Worm (Caenorhabditis elegans): ENCODE measurements around the gene lact-8.
A peak's percentile ranks its signal among the peaks of the same experiment; 100 is the strongest.

The lact-8 gene

DNA sequence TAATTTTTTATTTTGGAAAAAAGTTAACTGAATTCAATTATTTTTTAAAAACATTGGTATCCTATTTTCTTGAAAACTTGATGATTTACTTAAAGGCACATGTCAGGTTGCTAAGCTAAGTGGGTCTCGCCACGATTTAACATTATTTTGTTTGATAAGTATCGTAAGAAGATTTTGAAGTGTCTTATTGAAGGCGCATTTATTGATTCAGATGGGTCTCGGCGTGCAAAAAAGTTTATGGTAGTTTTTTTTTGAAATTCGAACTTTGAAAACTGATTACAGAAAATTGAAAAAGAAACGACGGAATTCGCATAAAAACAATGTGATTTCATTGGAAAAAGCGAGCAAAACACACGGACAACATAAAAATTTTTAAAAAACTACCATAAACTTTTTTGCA lies 10.4 kb downstream of the lact-8 start:
- TF ChIP-seq ceh-13 (GFP tag; optimal IDR thresholded peaks at IDR 0.05) (no peak), tbx-37 (GFP tag; conservative IDR thresholded peaks at IDR 0.05) (no peak), scrt-1 (GFP tag; IDR thresholded peaks at IDR 0.05) (no peak), ets-7 (tag; optimal IDR thresholded peaks at IDR 0.05) (no peak), aly-1 (tag; optimal IDR thresholded peaks at IDR 0.05) (no peak), hmg-4 (GFP tag; optimal IDR thresholded peaks at IDR 0.05) (no peak)

DNA sequence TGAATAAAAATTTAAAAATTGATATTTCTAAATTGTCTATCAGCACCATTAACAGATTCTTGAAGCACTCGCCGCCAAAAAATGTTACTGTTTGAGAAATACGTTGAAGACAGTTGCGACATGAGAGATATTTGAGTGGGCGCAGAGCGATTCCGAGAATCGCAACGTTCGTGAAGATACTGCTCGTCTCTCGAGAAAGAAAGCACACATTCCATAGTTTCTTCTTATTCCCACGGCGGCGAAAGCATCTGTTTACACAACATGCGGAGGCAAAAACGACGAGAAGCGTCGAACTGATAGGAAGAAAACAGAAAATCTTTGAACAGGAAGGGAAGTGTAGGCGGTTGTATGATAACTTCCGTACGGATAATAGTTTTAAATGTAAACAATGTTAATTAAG lies 10.9 kb downstream of the lact-8 start:
- no peak for TF ChIP-seq F13C5.2 (tag; optimal IDR thresholded peaks at IDR 0.05)
- no peak for TF ChIP-seq tbx-37 (GFP tag; conservative IDR thresholded peaks at IDR 0.05)
- no peak for TF ChIP-seq B0310.2 (tag; optimal IDR thresholded peaks at IDR 0.05)
- no peak for TF ChIP-seq ama-1 (optimal IDR thresholded peaks at IDR 0.05)
- no peak for TF ChIP-seq aly-1 (tag; optimal IDR thresholded peaks at IDR 0.05)
- TF ChIP-seq hnd-1 (tag; optimal IDR thresholded peaks at IDR 0.05), result no peak
- TF ChIP-seq hmbx-1 (tag; optimal IDR thresholded peaks at IDR 0.05), result no peak
- no peak for TF ChIP-seq tra-4 (tag; optimal IDR thresholded peaks at IDR 0.05)

DNA sequence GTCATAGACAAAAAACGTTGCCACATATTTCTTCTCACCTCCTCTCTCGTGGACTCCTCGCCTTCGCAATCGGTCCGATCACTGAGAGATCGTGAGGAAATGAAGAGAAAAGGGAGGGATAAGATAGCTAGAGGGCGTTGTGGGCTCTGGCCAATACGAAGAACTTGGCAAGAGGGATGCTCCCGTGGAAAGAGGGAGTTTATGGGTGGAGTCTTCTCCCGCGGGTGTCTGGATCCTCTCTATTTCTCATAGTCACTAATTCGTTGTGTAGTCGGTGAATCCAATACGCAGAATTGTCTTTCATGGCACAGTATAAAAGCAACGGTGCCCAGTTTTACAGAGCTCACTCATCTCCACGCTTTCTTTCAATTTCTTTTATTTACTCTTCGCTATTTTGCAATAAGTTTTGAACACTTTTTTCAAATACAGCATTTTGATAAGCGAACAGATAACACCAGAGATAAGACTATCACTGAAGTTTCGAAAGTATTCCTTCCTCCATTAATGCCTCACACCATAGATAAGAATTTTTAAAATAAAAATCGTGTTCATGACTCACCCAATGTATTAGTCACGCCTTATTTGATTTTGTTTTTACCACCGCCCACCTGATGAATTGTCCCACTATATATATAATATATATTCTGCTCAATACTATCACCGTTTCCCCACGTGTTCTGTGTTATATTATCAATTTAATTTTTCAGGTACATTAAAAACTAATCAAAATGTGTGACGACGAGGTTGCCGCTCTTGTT lies 12.9 kb downstream of the lact-8 start, which contains the start of gene act-1:
Gene act-1, plus strand, starts transcription at position 708 of the 758 bp plus-strand sequence.
- peak; percentile 10; the same call in 1 of the 2 replicates for TF ChIP-seq pes-1 (GFP tag; IDR thresholded peaks at IDR 0.05)
- no peak for TF ChIP-seq tbx-37 (GFP tag; conservative IDR thresholded peaks at IDR 0.05)
- no peak for TF ChIP-seq ceh-36 (tag; optimal IDR thresholded peaks at IDR 0.05)
- TF ChIP-seq sea-1 (GFP tag; conservative IDR thresholded peaks at IDR 0.05), result no peak
- TF ChIP-seq flt-1 (GFP tag; IDR thresholded peaks at IDR 0.05), result 0 out of 2 replicates have a peak, but pooled peaks have one; percentile 37
- no peak for TF ChIP-seq hmbx-1 (tag; optimal IDR thresholded peaks at IDR 0.05)
- no peak for TF ChIP-seq B0310.2 (tag; optimal IDR thresholded peaks at IDR 0.05)
- no peak for TF ChIP-seq hnd-1 (tag; optimal IDR thresholded peaks at IDR 0.05)
- TF ChIP-seq hmg-4 (GFP tag; optimal IDR thresholded peaks at IDR 0.05), result peak; percentile 73
- no peak for TF ChIP-seq ama-1 (optimal IDR thresholded peaks at IDR 0.05)
- TF ChIP-seq ets-7 (tag; optimal IDR thresholded peaks at IDR 0.05), result no peak
- no peak for TF ChIP-seq tra-4 (tag; optimal IDR thresholded peaks at IDR 0.05)
- no peak for TF ChIP-seq ceh-13 (GFP tag; optimal IDR thresholded peaks at IDR 0.05)
- no peak for TF ChIP-seq aly-1 (tag; optimal IDR thresholded peaks at IDR 0.05)
- no peak for TF ChIP-seq scrt-1 (GFP tag; IDR thresholded peaks at IDR 0.05)
- peak; percentile 26 for TF ChIP-seq F13C5.2 (tag; optimal IDR thresholded peaks at IDR 0.05)
- TF ChIP-seq tbx-11 (GFP tag; IDR thresholded peaks at IDR 0.05), result no peak

DNA sequence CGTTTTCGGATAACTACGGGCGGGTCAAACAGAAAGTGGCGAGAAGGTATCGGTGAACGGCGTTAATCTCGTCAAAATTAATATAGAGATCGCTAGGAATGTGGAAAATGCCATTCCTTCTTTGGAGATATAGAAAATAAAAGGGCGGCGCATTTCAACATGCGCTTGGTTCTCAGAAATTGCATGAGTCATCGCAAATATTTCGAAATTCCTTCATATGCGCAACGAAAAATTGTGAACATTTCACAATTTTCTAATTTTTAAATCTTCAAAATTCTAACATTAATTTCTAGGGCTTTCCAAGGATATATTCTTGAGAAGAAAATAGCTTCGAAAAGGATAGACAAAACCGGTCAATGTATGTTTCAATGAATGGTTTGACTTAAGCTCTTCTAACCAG lies 14.5 kb downstream of the lact-8 start:
- no peak for TF ChIP-seq ets-7 (tag; optimal IDR thresholded peaks at IDR 0.05)
- no peak for TF ChIP-seq F13C5.2 (tag; optimal IDR thresholded peaks at IDR 0.05)
- no peak for TF ChIP-seq tbx-11 (GFP tag; IDR thresholded peaks at IDR 0.05)
- TF ChIP-seq ceh-13 (GFP tag; optimal IDR thresholded peaks at IDR 0.05), result no peak
- no peak for TF ChIP-seq pes-1 (GFP tag; IDR thresholded peaks at IDR 0.05)
- no peak for TF ChIP-seq ceh-36 (tag; optimal IDR thresholded peaks at IDR 0.05)
- TF ChIP-seq hmg-4 (GFP tag; optimal IDR thresholded peaks at IDR 0.05), result no peak
- TF ChIP-seq B0310.2 (tag; optimal IDR thresholded peaks at IDR 0.05), result no peak
- no peak for TF ChIP-seq aly-1 (tag; optimal IDR thresholded peaks at IDR 0.05)
- no peak for TF ChIP-seq scrt-1 (GFP tag; IDR thresholded peaks at IDR 0.05)
- TF ChIP-seq tra-4 (tag; optimal IDR thresholded peaks at IDR 0.05), result no peak

DNA sequence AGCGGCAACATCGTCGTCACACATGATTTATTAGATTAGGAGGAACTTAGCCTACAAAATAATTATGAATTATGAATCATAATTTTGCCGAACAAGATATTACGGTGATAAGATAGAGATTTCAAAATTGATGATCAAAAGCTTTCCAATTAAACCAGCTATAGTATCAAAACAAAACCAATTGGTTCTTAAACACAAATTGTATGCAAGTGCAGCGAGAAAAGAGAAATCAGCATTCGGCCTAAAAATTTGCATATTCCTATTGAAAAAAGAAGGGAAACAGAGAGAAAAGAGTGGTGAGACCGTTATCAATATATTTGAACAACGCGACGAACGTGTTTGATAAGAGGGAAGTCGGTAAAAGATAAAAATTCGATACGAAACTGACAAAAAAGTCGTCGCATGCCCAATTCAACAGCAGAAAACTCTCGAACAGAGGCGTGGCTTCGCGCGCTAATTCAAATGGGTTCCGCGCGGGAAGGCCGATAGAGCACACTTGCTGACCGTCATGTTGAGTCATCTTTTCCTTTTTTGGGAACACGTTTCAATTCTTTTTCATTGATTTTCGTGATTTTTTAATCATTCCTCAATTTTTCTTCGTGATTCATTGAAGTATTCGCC lies 15.2 kb downstream of the lact-8 start, which contains the start of gene act-2:
Gene act-2, minus strand, starts transcription at position 51 of the 621 bp plus-strand sequence.
- TF ChIP-seq hmg-4 (GFP tag; optimal IDR thresholded peaks at IDR 0.05), result no peak
- TF ChIP-seq B0310.2 (tag; optimal IDR thresholded peaks at IDR 0.05), result peak; percentile 38
- TF ChIP-seq tra-4 (tag; optimal IDR thresholded peaks at IDR 0.05), result no peak
- no peak for TF ChIP-seq hmbx-1 (tag; optimal IDR thresholded peaks at IDR 0.05)

DNA sequence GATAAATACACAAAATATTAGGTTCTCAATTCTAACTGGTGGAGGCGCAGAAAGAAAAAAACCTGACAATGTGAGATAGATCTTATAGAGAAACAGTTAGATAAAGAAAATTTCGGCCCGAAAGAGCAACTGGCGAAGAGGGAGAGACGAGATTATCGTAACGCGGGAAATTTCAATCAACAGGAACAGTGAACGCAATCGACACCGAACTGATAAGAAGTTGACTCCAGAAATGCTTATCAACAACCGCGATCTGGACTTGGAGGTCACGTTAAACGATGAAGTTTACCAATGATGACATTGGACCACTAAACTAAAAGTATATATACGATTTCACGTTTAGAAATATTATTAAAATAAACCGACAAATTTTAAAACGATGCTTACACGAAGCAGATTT lies 17.0 kb downstream of the lact-8 start:
- TF ChIP-seq flt-1 (GFP tag; IDR thresholded peaks at IDR 0.05) (no peak), tra-4 (tag; optimal IDR thresholded peaks at IDR 0.05) (no peak)

DNA sequence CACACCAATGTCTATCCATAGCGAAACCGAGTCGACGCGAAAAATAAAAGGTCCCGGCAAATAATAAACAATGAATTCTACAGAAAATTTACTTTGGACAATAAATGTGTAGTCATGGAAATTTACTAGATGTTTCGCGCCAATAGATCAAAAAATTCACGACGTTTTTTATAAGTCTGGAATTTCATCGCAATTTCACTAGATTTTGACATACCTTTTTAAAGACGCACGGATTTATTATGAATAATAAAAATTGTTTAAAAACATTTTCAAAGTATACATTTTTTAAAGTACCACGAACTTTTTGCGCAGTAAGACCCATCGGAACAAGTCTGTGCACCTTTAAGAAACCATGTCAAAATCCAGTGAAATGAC lies 17.4 kb downstream of the lact-8 start:
- TF ChIP-seq flt-1 (GFP tag; IDR thresholded peaks at IDR 0.05), result no peak
- TF ChIP-seq pes-1 (GFP tag; IDR thresholded peaks at IDR 0.05), result no peak
- no peak for TF ChIP-seq hmg-4 (GFP tag; optimal IDR thresholded peaks at IDR 0.05)
- TF ChIP-seq ceh-36 (tag; optimal IDR thresholded peaks at IDR 0.05), result no peak
- TF ChIP-seq B0310.2 (tag; optimal IDR thresholded peaks at IDR 0.05), result no peak
- TF ChIP-seq hnd-1 (tag; optimal IDR thresholded peaks at IDR 0.05), result no peak
- TF ChIP-seq ets-7 (tag; optimal IDR thresholded peaks at IDR 0.05), result no peak
- TF ChIP-seq ceh-13 (GFP tag; optimal IDR thresholded peaks at IDR 0.05), result no peak
- TF ChIP-seq tra-4 (tag; optimal IDR thresholded peaks at IDR 0.05), result no peak
- no peak for TF ChIP-seq ama-1 (optimal IDR thresholded peaks at IDR 0.05)
- TF ChIP-seq scrt-1 (GFP tag; IDR thresholded peaks at IDR 0.05), result no peak
- TF ChIP-seq F13C5.2 (tag; optimal IDR thresholded peaks at IDR 0.05), result no peak
- TF ChIP-seq sea-1 (GFP tag; conservative IDR thresholded peaks at IDR 0.05), result no peak
- no peak for TF ChIP-seq hmbx-1 (tag; optimal IDR thresholded peaks at IDR 0.05)
- TF ChIP-seq tbx-37 (GFP tag; conservative IDR thresholded peaks at IDR 0.05), result no peak
- no peak for TF ChIP-seq tbx-11 (GFP tag; IDR thresholded peaks at IDR 0.05)
- TF ChIP-seq aly-1 (tag; optimal IDR thresholded peaks at IDR 0.05), result no peak

Data from whole organism, early embryonic.